Fruit fly (Drosophila melanogaster) S2 (cell line): ENCODE results near the gene S6kII.

Experiments used
- CG8478 ChIP-seq: fragments of >200 bp; optimal IDR thresholded peaks from 2 replicates; lab custom pipeline; 2018
- CTCF ChIP-seq, 2 experiments: fragments of >200 bp; optimal IDR thresholded peaks; 2 replicates each; lab custom pipeline; 2018

dm6 chrX:22514948-22515347, 14.8 kb upstream of the S6kII start, which contains the start of gene CG17600:
- TF ChIP-seq CG8478 (lab: Kevin White, UChicago), result no peak
- TF ChIP-seq CTCF (optimal IDR thresholded peaks at IDR 0.05; lab: Kevin White, UChicago), result no peak
